Fruit fly (Drosophila melanogaster) ovary, adult (tissue): Measurements from ENCODE around the gene CG15201.

Experiments
- CG17801 ChIP-seq: fragments of 200-800 bp; optimal IDR thresholded peaks from 2 replicates; lab custom pipeline; 2019; ENCODE audit warnings: missing biosample characterization, mild to moderate bottlenecking, missing genetic modification characterization, moderate library complexity; ENCODE audit not compliant: partially characterized antibody

Gene CG15201

DNA sequence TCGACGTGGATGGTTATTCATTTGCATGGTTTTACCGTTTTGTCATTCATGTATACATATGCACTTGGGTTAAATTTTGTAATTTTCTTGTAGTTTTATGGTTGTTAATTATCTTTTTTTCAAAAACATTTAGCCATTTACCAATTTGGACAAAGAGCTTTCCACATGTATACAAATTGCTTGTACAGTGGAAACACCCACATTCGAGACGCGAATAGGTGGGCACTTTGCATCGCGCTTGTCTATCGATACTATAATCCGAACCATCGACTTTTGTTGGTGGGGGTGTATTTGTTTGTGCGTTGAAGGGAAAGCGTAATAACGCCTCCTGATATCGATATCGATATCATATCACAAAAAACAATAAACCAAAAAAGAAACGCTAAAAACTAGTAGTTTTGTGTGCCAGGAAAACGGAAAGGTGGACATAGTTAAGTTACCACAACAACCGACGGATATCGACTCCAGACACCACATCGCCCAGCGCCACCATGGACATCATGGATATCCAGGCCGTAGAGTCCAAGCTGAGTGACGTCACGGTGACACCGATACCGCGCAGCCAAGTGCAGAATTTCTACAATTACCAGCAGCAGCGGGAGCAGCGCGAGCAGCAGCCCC lies 6.2 kb upstream of the CG15201 start, which contains the start of gene CDK2AP1:
TSS of gene CDK2AP1 (plus strand) at position 294 of the 621 bp plus-strand sequence.
- TF ChIP-seq CG17801 (GFP tag; lab: Kevin White, UChicago) = peak; percentile 20

DNA sequence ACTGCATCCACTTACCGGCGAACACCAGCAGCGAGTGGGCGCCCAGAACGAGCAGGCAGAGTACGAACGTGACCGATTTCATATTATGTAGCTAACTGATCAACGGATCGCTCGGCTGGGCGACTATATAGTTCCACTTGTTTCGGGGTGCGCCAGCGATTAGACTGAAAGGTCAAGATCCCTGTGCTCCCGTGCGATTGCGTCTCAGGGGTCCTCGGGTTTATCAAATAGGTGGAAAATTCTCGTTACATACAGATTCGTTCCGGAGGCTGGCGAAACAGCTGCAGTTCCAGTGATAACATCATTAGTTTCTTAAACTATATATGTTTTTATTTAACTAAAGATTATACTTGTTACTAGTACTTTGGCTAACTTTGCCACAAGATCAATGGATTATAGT lies 3.8 kb upstream of the CG15201 start, which contains the start of gene ssp7:
TSS of gene ssp7 (minus strand) at position 101 of the 400 bp plus-strand sequence.
- no peak for TF ChIP-seq CG17801 (GFP tag; lab: Kevin White, UChicago)

DNA sequence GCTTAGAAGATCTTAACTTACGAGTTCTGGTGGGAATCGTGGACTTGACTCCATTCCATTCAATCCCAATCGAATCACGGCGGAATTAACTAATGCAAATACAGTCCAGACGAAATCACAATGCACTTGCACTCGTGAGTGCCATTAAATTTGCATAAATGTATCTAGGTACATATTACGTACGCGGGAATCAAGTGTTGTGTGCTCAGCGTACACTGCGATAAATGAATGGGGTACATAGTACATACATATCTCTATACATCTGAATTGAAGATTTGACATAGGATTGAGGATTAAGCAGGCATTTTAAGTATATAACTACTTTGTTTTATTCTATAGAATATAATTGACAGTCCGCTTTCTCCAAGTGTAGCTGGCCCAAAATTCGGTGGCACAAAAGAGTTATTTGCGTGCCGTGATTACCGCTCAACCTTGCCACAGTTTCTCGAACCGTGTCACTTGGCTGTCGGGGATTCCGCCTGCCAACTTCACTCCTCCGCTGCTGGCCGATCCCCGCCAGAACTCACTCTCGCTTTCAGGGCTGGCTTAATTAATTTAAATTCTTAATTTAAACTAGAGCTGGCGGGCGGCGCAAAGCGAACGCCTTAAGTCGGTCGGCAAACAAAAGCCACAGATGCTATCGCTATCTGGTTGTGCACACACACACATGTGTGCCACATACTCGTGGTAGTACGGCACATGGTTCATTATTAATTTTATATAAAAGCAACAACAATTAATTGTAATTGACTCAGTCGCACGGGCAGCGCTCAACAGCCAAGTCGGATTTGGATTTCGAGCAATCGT lies 1.9 kb upstream of the CG15201 start, which contains the start of the genes CG15199 and CG15202:
TSS of gene CG15199 (minus strand) at position 51 of the 807 bp plus-strand sequence.
TSS of gene CG15202 (plus strand) at position 757 of the 807 bp plus-strand sequence.
- TF ChIP-seq CG17801 (GFP tag; lab: Kevin White, UChicago) = no peak

DNA sequence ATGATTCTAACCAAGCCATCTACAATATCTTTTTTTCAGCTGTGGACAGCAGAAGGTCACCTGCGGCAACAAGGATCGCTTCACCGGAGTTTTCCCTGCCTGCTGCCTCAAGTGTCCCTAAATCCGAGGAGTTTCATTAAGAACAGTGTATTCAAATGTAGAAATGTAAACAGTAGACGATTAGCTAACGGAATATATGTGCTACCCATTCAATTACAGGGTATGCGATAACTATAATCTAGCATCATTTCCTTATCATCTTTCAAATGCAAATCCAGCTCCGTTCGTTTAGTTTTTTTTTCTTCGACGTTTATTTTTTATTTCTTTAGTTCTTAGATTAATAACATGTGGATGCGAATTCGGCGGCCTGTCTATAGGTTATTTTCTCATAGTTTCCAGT lies 655 bp downstream of the CG15201 start:
- no peak for TF ChIP-seq CG17801 (GFP tag; lab: Kevin White, UChicago)

DNA sequence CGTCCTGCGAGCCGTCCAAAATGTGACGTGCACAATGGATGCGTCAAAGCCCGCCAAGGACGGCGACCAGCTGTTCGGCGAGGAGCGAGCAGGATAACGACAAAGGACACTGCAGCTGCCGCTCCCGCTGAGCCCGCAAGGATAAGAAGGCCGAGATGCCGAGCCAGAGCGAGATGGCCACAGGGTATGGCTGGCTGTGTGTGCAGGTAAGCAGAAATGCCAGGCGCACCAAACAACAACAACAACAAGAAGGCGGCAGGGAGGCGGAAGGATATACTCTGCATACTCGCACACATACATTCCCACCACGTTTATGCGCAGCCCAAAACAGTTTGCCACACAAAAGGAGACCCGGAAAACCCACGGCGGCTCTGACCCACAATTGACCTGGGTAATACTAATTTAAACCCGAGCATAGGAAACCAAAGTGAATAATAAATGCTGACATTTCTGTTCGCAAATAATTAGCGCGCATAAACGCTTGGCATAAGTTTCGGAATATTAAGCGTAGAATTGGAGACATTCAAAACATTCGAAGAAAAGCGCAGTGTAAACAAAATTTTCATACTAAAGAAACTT lies 2.8 kb downstream of the CG15201 start:
- TF ChIP-seq CG17801 (GFP tag; lab: Kevin White, UChicago) = peak; percentile 34

DNA sequence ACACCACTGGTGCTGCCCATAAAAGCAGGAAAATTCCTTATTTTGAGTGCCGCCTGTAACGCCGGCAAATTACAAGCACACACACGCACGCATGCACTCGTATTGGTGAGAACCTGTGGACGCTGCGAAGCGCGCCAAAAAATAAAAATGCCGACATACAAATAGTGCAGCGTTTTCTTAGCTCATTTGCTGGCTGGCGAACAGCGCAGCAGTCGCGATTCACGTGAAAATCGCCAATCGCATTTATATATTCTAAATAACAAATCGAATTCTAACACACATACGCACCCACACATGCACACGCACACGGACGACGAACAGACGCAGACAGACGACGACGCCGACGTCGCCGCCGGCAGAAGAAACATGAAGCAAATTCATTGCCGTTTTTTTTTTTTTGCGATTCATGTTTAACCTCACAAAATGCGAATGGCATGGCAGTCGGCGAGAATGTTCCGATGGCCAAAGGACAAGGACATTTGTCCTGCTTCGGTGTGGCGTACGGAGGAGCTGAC lies 3.7 kb downstream of the CG15201 start:
- no peak for TF ChIP-seq CG17801 (GFP tag; lab: Kevin White, UChicago)

DNA sequence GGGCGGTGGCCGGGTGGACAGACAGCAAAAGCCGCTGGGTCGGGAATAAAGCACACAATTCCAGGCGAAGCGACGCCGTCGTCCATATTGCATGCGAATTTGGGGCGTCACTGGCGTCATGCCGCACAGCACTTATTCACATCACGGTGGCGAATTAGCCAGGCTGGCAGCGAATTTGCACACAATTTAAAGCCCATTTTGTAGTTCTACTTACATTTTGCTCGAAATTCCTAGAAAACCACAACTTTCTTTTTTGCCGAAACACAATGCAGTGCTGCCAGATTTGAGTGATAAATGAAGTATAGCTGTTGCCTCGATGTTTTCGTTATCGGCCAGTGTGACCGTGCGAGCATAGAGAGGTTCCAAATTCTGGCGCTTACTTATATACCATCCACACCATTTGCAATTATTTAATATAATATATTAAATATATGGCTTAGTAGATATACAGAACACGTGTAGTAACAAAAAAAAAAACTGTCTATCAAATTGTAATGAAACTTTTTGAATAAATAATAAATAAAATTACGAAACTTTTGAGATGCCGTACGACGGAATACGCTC lies 4.4 kb downstream of the CG15201 start, which contains the start of gene Ran:
TSS of gene Ran (minus strand) at position 445 of the 564 bp plus-strand sequence.
- TF ChIP-seq CG17801 (GFP tag; lab: Kevin White, UChicago) = no peak

DNA sequence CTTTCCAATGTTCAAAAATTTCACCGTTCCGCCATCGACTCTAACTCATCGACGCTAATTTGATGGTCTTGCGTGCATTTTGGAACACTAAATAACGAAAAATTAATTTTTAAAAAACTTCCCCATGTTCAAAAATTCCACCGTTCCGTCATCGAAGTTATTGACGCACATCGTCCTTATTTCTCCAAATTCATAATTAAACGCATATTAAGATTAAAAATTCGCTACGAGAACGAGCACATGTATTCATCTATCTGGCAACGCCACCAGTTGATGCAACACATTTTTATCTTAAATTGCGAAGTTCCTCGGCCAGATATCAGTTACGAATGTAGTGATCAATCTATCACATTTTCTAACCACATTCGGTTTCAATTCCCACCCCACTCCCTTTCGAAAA lies 5.3 kb downstream of the CG15201 start, which contains the start of gene Lint-1:
TSS of gene Lint-1 (plus strand) at position 123 of the 400 bp plus-strand sequence.
- no peak for TF ChIP-seq CG17801 (GFP tag; lab: Kevin White, UChicago)

DNA sequence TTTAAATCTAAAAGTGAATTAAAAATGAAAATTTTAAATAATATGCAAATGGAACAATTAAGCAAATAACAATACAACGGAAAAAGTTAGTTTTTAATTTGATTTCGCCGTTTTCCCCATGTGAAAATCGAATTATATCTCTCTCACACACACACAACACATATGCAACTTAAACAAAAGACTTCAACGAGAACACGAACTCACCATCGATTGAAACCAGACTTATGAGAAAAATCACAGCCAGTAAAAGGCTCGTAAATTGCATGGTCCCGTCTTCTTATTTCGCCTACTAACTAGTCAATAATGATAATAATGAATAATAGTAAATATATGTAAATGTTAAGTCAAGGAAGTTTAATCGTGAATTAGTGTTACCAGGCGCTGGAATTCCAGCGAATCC lies 9.5 kb downstream of the CG15201 start:
- no peak for TF ChIP-seq CG17801 (GFP tag; lab: Kevin White, UChicago)

DNA sequence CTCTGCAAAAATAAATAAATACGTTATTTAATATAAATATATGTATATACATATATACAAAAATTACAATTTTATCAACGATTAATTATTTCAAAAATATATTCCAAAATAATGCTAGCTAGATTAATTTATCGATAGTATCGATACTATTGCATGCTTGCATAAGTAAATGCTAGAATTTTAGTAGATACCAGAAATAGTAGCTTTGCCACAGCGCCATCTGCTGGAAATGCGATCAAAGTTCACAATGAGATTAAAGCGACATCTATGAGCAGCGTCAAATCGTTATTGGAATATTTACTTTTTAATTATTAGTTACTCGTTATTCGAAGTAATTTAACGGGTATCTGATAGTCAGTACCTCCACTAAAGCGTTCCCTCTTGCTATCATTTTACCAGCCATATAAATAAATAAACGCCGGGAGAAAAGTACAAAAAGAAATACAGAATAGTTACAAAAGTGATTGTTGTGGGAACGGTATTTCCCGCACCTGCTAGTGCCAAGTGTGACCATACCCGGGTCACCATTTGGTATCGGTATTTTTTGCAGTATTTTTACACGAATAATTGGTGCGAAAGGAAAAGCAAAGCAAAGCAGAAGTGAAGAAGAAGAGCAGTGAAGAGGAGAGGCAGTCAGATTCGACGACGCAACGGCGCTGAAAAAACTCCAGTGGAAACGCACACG lies 10.0 kb downstream of the CG15201 start, which contains the start of the genes rtv and Dlic:
TSS of gene rtv (minus strand) at position 165 of the 685 bp plus-strand sequence.
TSS of gene Dlic (plus strand) at position 596 of the 685 bp plus-strand sequence.
- TF ChIP-seq CG17801 (GFP tag; lab: Kevin White, UChicago) = no peak

DNA sequence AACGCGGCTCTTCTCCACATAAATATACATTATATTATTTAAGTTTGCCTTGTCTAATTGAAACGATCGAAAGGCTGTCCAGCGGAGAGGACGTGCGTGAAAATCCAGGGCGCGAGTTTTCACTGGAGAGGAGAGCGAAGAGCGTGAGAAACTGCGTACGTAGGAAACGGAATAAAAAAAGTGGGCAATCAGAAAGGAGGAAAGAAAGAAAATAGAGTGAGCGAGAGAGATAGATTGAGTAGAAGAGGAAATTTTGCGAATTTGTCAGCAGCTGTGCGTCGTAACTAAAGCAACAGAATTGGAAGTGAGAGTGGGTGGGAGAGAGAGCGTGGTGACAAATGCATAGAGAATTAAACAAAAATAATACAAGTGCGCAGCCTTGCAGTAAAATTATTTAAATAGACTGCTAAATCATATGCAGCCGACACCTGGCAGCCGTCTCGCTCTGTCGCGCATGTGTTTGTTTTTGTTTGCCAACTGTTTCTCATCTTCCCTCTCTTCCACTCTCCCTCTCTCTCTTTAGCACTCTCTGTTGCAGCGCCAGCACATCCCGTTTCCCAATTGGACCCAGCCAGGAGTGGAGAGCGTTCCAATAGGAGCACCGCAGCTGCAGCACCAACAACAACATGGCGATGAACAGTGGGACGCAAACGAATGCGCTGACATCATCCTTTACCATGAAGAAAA lies 10.7 kb downstream of the CG15201 start:
- no peak for TF ChIP-seq CG17801 (GFP tag; lab: Kevin White, UChicago)

DNA sequence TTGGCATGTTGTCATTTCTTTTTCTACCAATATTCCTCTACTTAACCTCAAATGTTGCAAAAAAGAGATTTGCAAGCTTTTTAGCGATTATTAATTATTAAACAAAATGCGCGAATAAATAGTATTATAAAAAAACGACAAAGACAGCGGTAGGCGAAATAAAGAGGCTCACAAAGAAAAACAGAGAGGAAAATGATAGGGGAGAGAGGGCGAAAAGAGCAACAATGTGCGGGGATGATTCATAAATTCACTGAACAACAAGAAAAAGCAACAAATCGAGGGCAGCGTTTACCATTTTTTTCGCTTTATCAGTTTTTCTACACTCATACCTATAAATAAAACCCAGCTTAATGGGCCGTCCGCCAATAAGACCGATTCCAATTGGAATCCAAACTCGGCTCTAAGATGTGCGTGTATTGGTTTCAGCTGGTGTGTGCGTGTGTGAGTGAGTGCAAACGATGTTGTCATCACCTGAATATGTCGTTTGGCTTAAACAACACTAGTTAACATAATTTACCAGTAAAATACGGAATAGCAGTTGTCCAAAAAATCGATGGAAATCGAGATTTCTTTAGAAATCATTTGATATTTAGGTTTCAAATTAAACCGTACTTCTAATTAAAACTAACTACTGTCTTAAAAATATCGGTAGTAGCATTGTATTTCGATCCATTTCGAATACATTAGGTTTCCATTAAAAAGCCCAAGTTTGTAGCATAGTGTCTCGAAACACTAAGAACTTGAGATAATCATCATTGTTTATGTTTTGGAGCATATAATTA lies 12.1 kb downstream of the CG15201 start:
- TF ChIP-seq CG17801 (GFP tag; lab: Kevin White, UChicago) = peak; percentile 78
